Fruit fly (Drosophila melanogaster): ENCODE data around the gene Gclc.

Gclc gene

DNA sequence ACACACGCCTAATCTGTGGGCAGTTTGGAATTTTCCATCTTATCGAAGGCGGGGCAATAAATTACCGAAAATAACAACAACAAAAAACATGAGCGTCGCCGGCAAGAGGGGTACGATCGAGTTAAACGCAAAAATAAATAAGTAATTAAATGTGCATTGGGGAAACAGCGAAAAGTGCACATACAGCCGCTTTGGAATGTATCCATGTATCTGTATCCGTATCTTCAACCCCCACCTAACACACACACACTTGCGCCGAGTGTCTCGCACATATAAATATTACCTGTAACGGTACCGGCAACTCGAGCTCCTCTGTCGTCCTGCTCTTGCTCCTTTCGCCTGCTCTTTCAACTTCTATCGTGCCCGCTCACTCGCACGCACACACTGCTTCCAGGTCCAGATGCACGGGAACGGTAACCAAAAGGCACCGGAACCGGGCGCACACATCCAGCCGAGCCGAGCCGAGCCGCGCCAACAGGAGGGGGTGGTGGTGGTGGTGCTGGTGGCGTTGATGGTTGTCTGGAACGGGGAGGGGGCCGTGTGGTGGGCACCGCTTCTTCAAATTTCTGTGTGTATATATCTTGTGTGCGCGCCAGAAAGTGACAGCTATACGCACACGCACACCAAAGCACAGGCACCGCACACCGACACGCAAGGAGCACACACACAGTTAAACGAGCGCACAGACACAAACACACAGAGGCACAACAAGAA is 25.6 kb upstream of the Gclc start (continued):
- TF ChIP-seq cyc (GFP tag; optimal IDR thresholded peaks at IDR 0.05), result no peak
- TF ChIP-seq Ets96B (tag; optimal IDR thresholded peaks at IDR 0.05), result peak; percentile 28
- no peak for TF ChIP-seq CG31627 (GFP tag; optimal IDR thresholded peaks at IDR 0.05)
- peak; percentile 24 for TF ChIP-seq Met (GFP tag; optimal IDR thresholded peaks at IDR 0.05)
- no peak for TF ChIP-seq lz (GFP tag; optimal IDR thresholded peaks at IDR 0.05)
- peak; percentile 85 for TF ChIP-seq CG1621 (tag; optimal IDR thresholded peaks at IDR 0.05)
- TF ChIP-seq CG3919 (GFP tag; optimal IDR thresholded peaks at IDR 0.05), result peak; percentile 17
- TF ChIP-seq Gug (GFP tag; IDR thresholded peaks at IDR 0.05), result no peak
- no peak for TF ChIP-seq dsx (GFP tag; optimal IDR thresholded peaks at IDR 0.05; ENCODE audit: poor library complexity, severe bottlenecking)
- TF ChIP-seq CG6792 (GFP tag; optimal IDR thresholded peaks at IDR 0.05), result peak; percentile 20
- TF ChIP-seq CG3032 (tag; optimal IDR thresholded peaks at IDR 0.05), result peak; percentile 3
- TF ChIP-seq Lpt (GFP tag; optimal IDR thresholded peaks at IDR 0.05), result no peak
- TF ChIP-seq Sox102F (GFP tag; optimal IDR thresholded peaks at IDR 0.05), result no peak
- no peak for TF ChIP-seq CG10631 (GFP tag; optimal IDR thresholded peaks at IDR 0.05)

dm6 chrX:8140707-8141106 is 24.8 kb upstream of the Gclc start:
- TF ChIP-seq Smox (GFP tag; optimal IDR thresholded peaks at IDR 0.05) (no peak), CG10669 (GFP tag; optimal IDR thresholded peaks at IDR 0.05) (no peak), Sox102F (GFP tag; optimal IDR thresholded peaks at IDR 0.05) (no peak), CG6808 (GFP tag; optimal IDR thresholded peaks at IDR 0.05) (no peak), Eip78C (GFP tag) (no peak), CG6276 (GFP tag; optimal IDR thresholded peaks at IDR 0.05) (no peak), topi (GFP tag; optimal IDR thresholded peaks at IDR 0.05) (no peak), Lpt (GFP tag; optimal IDR thresholded peaks at IDR 0.05) (no peak), net (GFP tag; optimal IDR thresholded peaks at IDR 0.05) (no peak), Ets21C (GFP tag; optimal IDR thresholded peaks at IDR 0.05) (no peak)

DNA sequence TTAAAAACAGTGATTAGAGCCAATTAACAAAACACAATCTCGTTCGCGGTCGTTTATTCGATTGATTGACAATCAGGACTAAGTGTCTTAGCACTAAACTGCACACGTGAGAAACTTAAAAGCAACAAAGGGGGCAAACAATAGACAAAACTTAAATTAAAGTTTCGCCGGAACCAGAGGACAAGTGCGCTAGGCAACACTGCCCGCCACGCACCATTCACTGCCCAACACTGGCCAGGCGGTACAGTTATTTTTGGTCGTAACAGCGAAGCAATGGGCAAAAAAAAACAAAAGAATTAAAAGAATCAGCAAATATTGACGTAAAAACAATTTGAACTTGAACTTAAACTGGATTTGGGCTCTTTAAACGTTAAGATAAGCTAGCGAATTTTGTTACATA is 21.3 kb upstream of the Gclc start:
- TF ChIP-seq Sox15 (GFP tag; optimal IDR thresholded peaks at IDR 0.05), result no peak
- TF ChIP-seq Ets21C (GFP tag; optimal IDR thresholded peaks at IDR 0.05), result no peak
- TF ChIP-seq CG1621 (tag; optimal IDR thresholded peaks at IDR 0.05), result no peak
- no peak for TF ChIP-seq CG15336 (GFP tag; IDR thresholded peaks at IDR 0.05)
- no peak for TF ChIP-seq CG9139 (GFP tag; optimal IDR thresholded peaks at IDR 0.05)

DNA sequence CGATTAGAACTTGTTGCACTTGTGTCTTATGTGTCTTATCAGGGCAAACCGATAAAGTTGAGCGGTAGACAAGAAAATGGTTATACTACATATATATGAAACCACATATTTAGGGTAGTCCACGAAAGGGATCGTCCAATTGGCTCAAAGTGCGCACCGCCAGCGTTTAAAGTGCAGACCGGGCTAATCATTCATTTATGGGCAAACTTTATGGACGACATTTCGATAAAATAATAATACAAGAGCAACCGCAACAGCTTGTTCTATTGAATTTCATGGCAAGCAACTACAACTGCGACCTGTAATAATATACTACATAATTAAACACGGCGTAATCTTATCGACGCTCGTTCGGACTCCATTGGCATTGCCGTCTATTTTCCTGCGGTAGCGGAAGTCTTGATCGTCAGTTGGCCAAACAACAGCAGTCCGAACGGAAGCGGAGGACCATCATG is 19.5 kb upstream of the Gclc start, which contains the start of the genes cyr and CG2120:
Gene cyr, minus strand, starts transcription at position 294 of the 455 bp plus-strand sequence.
Gene CG2120, plus strand, starts transcription at position 405 of the 455 bp plus-strand sequence.
- TF ChIP-seq Lpt (GFP tag; optimal IDR thresholded peaks at IDR 0.05) (no peak), Eip93F (GFP tag; optimal IDR thresholded peaks at IDR 0.05) (no peak), CG8119 (GFP tag; IDR thresholded peaks at IDR 0.05) (no peak), CG6792 (GFP tag; optimal IDR thresholded peaks at IDR 0.05) (no peak), CG15336 (GFP tag; IDR thresholded peaks at IDR 0.05) (no peak), Hr38 (GFP tag; optimal IDR thresholded peaks at IDR 0.05) (no peak), spab (GFP tag; optimal IDR thresholded peaks at IDR 0.05) (no peak), CG9139 (GFP tag; optimal IDR thresholded peaks at IDR 0.05) (no peak), fkh (GFP tag; optimal IDR thresholded peaks at IDR 0.05) (no peak), Met (GFP tag; optimal IDR thresholded peaks at IDR 0.05) (no peak), Eip78C (GFP tag) (no peak), ss (GFP tag; optimal IDR thresholded peaks at IDR 0.05) (no peak), CG16779 (tag; optimal IDR thresholded peaks at IDR 0.05) (no peak), CG6854 (GFP tag; optimal IDR thresholded peaks at IDR 0.05) (no peak)

Data from whole organism, prepupa.